Fruit fly (Drosophila melanogaster): Measurements from ENCODE around the gene AnxB9.

DNA sequence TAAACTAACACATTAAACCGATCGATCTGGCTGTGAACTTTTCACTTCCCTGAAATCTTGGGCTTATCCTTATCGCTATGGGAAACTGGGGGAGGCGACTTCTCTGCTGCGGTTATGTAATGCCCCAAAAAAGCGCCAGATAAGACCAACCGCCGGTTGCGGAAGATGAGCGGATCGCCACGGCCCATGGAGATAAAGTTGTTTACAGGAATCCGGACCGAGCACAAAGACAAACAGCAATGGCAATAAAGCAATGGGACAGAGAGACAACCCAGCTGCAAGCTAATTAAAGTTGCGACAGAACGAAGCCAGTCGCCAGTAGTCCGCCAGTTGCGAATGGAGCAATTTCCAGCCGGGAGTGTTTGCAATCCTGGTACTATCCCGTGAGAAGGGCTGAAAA is 49.4 kb upstream of the AnxB9 start, which contains the start of gene CG5697:
- TF ChIP-seq CG8478 (optimal IDR thresholded peaks at IDR 0.05) = no peak
- no peak for TF ChIP-seq CTCF (optimal IDR thresholded peaks at IDR 0.05)
